Fruit fly (Drosophila melanogaster) whole organism, pupa: ENCODE data around the gene Hayan.

Source experiments
- CG10348 ChIP-seq: fragments of 200-800 bp; sonication (Bioruptor generic); IDR thresholded peaks from 2 replicates; pipeline ENCODE4 v1.3.6; 2022; ENCODE audit warnings: missing biosample characterization, missing genetic modification characterization
- CG13204 ChIP-seq: fragments of 200-800 bp; sonication (Bioruptor generic); optimal IDR thresholded peaks from 2 replicates; lab custom pipeline; 2018; ENCODE audit warnings: missing biosample characterization, mild to moderate bottlenecking, missing genetic modification characterization, moderate library complexity
- CG34367 ChIP-seq: fragments of 200-800 bp; sonication (Bioruptor generic); optimal IDR thresholded peaks from 2 replicates; lab custom pipeline; 2018; ENCODE audit warnings: missing biosample characterization, mild to moderate bottlenecking, missing genetic modification characterization
- CG9948 ChIP-seq: fragments of 200-800 bp; sonication (Bioruptor generic); optimal IDR thresholded peaks from 2 replicates; lab custom pipeline; 2018; ENCODE audit warnings: missing biosample characterization, mild to moderate bottlenecking, missing genetic modification characterization, moderate library complexity
- Ets98B ChIP-seq: fragments of 200-800 bp; sonication (Bioruptor generic); IDR thresholded peaks from 2 replicates; pipeline ENCODE4 v1.3.6; 2022; ENCODE audit warnings: missing biosample characterization, missing genetic modification characterization
- rn ChIP-seq: fragments of 200-800 bp; sonication (Bioruptor generic); IDR thresholded peaks from 2 replicates; pipeline ENCODE4 v1.3.6; 2022; ENCODE audit warnings: missing biosample characterization, missing genetic modification characterization

DNA sequence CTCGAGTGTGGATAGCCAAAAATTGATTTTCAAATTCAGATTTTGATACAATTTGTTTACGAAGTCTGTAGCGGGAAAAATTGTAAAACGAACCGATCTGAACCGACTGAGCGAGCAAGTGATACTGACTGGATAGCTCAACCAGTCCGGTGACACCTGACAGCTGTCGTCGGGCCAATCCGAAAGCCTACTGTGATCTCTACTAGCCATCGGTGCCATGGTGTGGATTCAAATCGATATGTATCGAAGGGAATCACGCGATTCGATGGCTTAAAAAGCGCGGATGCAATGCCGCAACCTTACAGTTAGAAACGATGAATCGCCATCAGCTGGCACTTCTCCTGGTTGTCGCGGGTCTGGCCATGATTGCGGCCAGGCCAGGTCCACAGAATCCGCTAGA is 46.4 kb downstream of the Hayan start, which contains the start of gene CG6290:
- TF ChIP-seq CG13204 (GFP tag; lab: Kevin White, UChicago) (no peak), Ets98B (no peak), CG10348 (GFP tag; lab: Robert Waterston, UW) (no peak), CG9948 (tag; lab: Kevin White, UChicago) (no peak), CG34367 (tag; lab: Kevin White, UChicago) (no peak), rn (GFP tag; lab: Robert Waterston, UW) (no peak)
